Worm (Caenorhabditis elegans) whole organism, L2 larva: ENCODE results near the gene F58H1.6.

ENCODE experiments used
- C34F6.9 ChIP-seq: fragments of 150-350 bp; optimal IDR thresholded peaks from 2 replicates; lab custom pipeline; 2014; ENCODE audit warnings: missing biosample characterization, missing genetic modification characterization
- F13H6.1 ChIP-seq: sonication (generic microtip); optimal IDR thresholded peaks from 2 replicates; lab custom pipeline; 2016; ENCODE audit warnings: missing genetic modification characterization, missing compliant biosample characterization
- R02D3.7 ChIP-seq: fragments of 150-350 bp; optimal IDR thresholded peaks from 2 replicates; lab custom pipeline; 2014; ENCODE audit warnings: missing biosample characterization, missing genetic modification characterization
- ZK546.5 ChIP-seq: sonication (generic microtip); optimal IDR thresholded peaks from 2 replicates; lab custom pipeline; 2017; ENCODE audit warnings: missing biosample characterization, missing genetic modification characterization
- aly-2 ChIP-seq: fragments of 150-350 bp; optimal IDR thresholded peaks from 2 replicates; lab custom pipeline; 2014; ENCODE audit warnings: missing biosample characterization, missing genetic modification characterization
- ama-1 ChIP-seq: fragments of 150-350 bp; optimal IDR thresholded peaks from 2 replicates; lab custom pipeline; 2018; ENCODE audit warnings: inconsistent platforms
- blmp-1 ChIP-seq: sonication (generic microtip); optimal IDR thresholded peaks from 2 replicates; lab custom pipeline; 2017; ENCODE audit warnings: missing genetic modification characterization, mild to moderate bottlenecking, missing compliant biosample characterization, antibody characterized with exemption, moderate library complexity; ENCODE audit not compliant: insufficient read depth
- ceh-16 ChIP-seq: fragments of 150-350 bp; optimal IDR thresholded peaks from 2 replicates; lab custom pipeline; 2014; ENCODE audit warnings: missing biosample characterization, missing genetic modification characterization
- ceh-82 ChIP-seq: fragments of 150-350 bp; optimal IDR thresholded peaks from 2 replicates; lab custom pipeline; 2014; ENCODE audit warnings: missing biosample characterization, missing genetic modification characterization
- crh-2 ChIP-seq: sonication (generic microtip); optimal IDR thresholded peaks from 2 replicates; lab custom pipeline; 2017; ENCODE audit warnings: missing biosample characterization, missing genetic modification characterization
- dmd-4 ChIP-seq: sonication (generic microtip); optimal IDR thresholded peaks from 2 replicates; lab custom pipeline; 2017; ENCODE audit warnings: missing biosample characterization, missing genetic modification characterization
- egl-27 ChIP-seq: sonication (generic microtip); optimal IDR thresholded peaks from 3 replicates; lab custom pipeline; 2017; ENCODE audit warnings: missing biosample characterization, missing genetic modification reagents, missing genetic modification characterization
- elt-1 ChIP-seq: fragments of 150-350 bp; optimal IDR thresholded peaks from 2 replicates; lab custom pipeline; 2014; ENCODE audit warnings: missing biosample characterization, missing genetic modification characterization
- elt-3 ChIP-seq: sonication (generic microtip); optimal IDR thresholded peaks from 2 replicates; lab custom pipeline; 2017; ENCODE audit warnings: missing biosample characterization, missing genetic modification characterization
- fos-1 ChIP-seq: fragments of 150-350 bp; optimal IDR thresholded peaks from 2 replicates; lab custom pipeline; 2014; ENCODE audit warnings: missing biosample characterization, missing genetic modification characterization
- gmeb-1 ChIP-seq: fragments of 150-350 bp; optimal IDR thresholded peaks from 2 replicates; lab custom pipeline; 2014; ENCODE audit warnings: missing biosample characterization, missing genetic modification characterization
- lin-11 ChIP-seq: fragments of 150-350 bp; sonication (generic microtip); optimal IDR thresholded peaks from 2 replicates; lab custom pipeline; 2014; ENCODE audit warnings: missing biosample characterization, missing genetic modification characterization, inconsistent platforms, mixed read lengths
- lsy-2 ChIP-seq, 2 experiments: fragments of 150-350 bp in 1 of 2; sonication (generic microtip) in 1 of 2; optimal IDR thresholded peaks; 2 replicates each; lab custom pipeline; 2014 to 2017; ENCODE audit warnings: missing biosample characterization in 2 of 2, missing genetic modification characterization in 2 of 2
- mab-5 ChIP-seq: fragments of 150-350 bp; optimal IDR thresholded peaks from 2 replicates; lab custom pipeline; 2014; ENCODE audit warnings: missing biosample characterization, missing genetic modification characterization
- mbf-1 ChIP-seq: sonication (generic microtip); optimal IDR thresholded peaks from 2 replicates; lab custom pipeline; 2017; ENCODE audit warnings: missing biosample characterization, missing genetic modification characterization
- mdl-1 ChIP-seq, 2 experiments: fragments of 150-350 bp in 1 of 2; sonication (generic microtip) in 1 of 2; optimal IDR thresholded peaks; 2 replicates each; lab custom pipeline; 2017; ENCODE audit warnings: missing biosample characterization in 2 of 2, missing genetic modification characterization in 2 of 2
- nhr-129 ChIP-seq: fragments of 150-350 bp; optimal IDR thresholded peaks from 2 replicates; lab custom pipeline; 2014; ENCODE audit warnings: missing biosample characterization, missing genetic modification characterization
- nhr-21 ChIP-seq: fragments of 150-350 bp; optimal IDR thresholded peaks from 2 replicates; lab custom pipeline; 2014; ENCODE audit warnings: missing biosample characterization, missing genetic modification characterization
- nhr-23 ChIP-seq: fragments of 150-350 bp; optimal IDR thresholded peaks from 2 replicates; lab custom pipeline; 2014; ENCODE audit warnings: missing biosample characterization, missing genetic modification reagents, missing genetic modification characterization
- nhr-25 ChIP-seq: fragments of 150-350 bp; sonication (generic microtip); optimal IDR thresholded peaks from 3 replicates; lab custom pipeline; 2014; ENCODE audit warnings: missing biosample characterization, missing genetic modification characterization
- nhr-77 ChIP-seq: fragments of 150-350 bp; optimal IDR thresholded peaks from 2 replicates; lab custom pipeline; 2014; ENCODE audit warnings: missing biosample characterization, missing genetic modification characterization
- sem-4 ChIP-seq: fragments of 150-350 bp; optimal IDR thresholded peaks from 2 replicates; lab custom pipeline; 2014; ENCODE audit warnings: missing biosample characterization, missing genetic modification reagents, missing genetic modification characterization
- skn-1 ChIP-seq: sonication (generic microtip); optimal IDR thresholded peaks from 2 replicates; lab custom pipeline; 2017; ENCODE audit warnings: missing biosample characterization, missing genetic modification characterization
- sma-3 ChIP-seq: sonication (generic microtip); optimal IDR thresholded peaks from 2 replicates; lab custom pipeline; 2016; ENCODE audit warnings: missing genetic modification reagents, missing genetic modification characterization, missing compliant biosample characterization
- sma-9 ChIP-seq, 2 experiments: fragments of 150-350 bp in 1 of 2; sonication (generic microtip) in 1 of 2; optimal IDR thresholded peaks; 2 replicates each; lab custom pipeline; 2014 to 2016; ENCODE audit warnings: missing genetic modification characterization in 2 of 2, mild to moderate bottlenecking in 1 of 2, missing biosample characterization in 1 of 2, missing compliant biosample characterization in 1 of 2, missing genetic modification reagents in 1 of 2, moderate library complexity in 1 of 2
- unc-55 ChIP-seq: fragments of 150-350 bp; sonication (generic microtip); optimal IDR thresholded peaks from 3 replicates; lab custom pipeline; 2014; ENCODE audit warnings: missing biosample characterization, missing genetic modification reagents, missing genetic modification characterization
- zag-1 ChIP-seq: fragments of 150-350 bp; optimal IDR thresholded peaks from 2 replicates; lab custom pipeline; 2014; ENCODE audit warnings: missing biosample characterization, missing genetic modification characterization
- ztf-1 ChIP-seq: fragments of 200-800 bp; sonication (Bioruptor generic); conservative IDR thresholded peaks from 2 replicates; pipeline ENCODE4 v1.3.6; 2022; ENCODE audit warnings: missing genetic modification characterization, missing compliant biosample characterization
- ztf-11 ChIP-seq: sonication (generic microtip); optimal IDR thresholded peaks from 2 replicates; lab custom pipeline; 2017; ENCODE audit warnings: missing biosample characterization, missing genetic modification characterization

F58H1.6 gene

ce11 chrV:11982309-11982708 lies 39.9 kb downstream of the F58H1.6 start, which contains the start of gene rpt-1 (continued):
- TF ChIP-seq unc-55 (GFP tag; lab: Kevin White, UChicago) (peak; percentile 80), gmeb-1 (tag; lab: Kevin White, UChicago) (peak; percentile 90), nhr-23 (tag; lab: Kevin White, UChicago) (no peak), ama-1 (lab: Kevin White, UChicago) (peak; percentile 49), F13H6.1 (tag; lab: Kevin White, UChicago) (peak; percentile 26), mdl-1 (tag; optimal IDR thresholded peaks at IDR 0.05; lab: Kevin White, UChicago) (no peak)

ce11 chrV:11985384-11985783 lies 43.0 kb downstream of the F58H1.6 start, which contains the start of gene mans-2:
mans-2 (minus strand) TSS chrV:11985484.
- no peak for TF ChIP-seq mab-5 (tag; lab: Kevin White, UChicago)
- TF ChIP-seq ceh-16 (tag; lab: Kevin White, UChicago): no peak
- TF ChIP-seq nhr-25: no peak
- TF ChIP-seq, all 48 proteins: peak for 0

- TF ChIP-seq C34F6.9 (tag; lab: Kevin White, UChicago): peak; percentile 27
- TF ChIP-seq sma-3 (GFP tag; lab: Kevin White, UChicago): no peak
- peak; percentile 68 for TF ChIP-seq sem-4 (tag; lab: Kevin White, UChicago)
- no peak for TF ChIP-seq mbf-1 (tag; lab: Kevin White, UChicago)
- TF ChIP-seq crh-2: peak; percentile 12
- TF ChIP-seq zag-1 (tag; lab: Kevin White, UChicago): peak; percentile 30
- peak; percentile 78 for TF ChIP-seq blmp-1 (tag; lab: Kevin White, UChicago)
- peak; percentile 25 for TF ChIP-seq sma-9 (GFP tag; optimal IDR thresholded peaks at IDR 0.05; lab: Kevin White, UChicago)
- no peak for TF ChIP-seq sma-9 (tag; optimal IDR thresholded peaks at IDR 0.05; lab: Kevin White, UChicago)
- TF ChIP-seq fos-1 (tag; lab: Kevin White, UChicago): peak; percentile 83
- TF ChIP-seq ceh-16 (tag; lab: Kevin White, UChicago): no peak
Measured at ce11 chrV:11986078-11986869, 43.8 kb downstream of the F58H1.6 start.

ce11 chrV:11989861-11990260 lies 47.4 kb downstream of the F58H1.6 start:
- TF ChIP-seq nhr-129 (no peak), blmp-1 (tag; lab: Kevin White, UChicago) (peak; percentile 34), crh-2 (peak; percentile 7), skn-1 (tag; lab: Kevin White, UChicago) (no peak), fos-1 (tag; lab: Kevin White, UChicago) (peak; percentile 31), R02D3.7 (no peak), ZK546.5 (tag; lab: Kevin White, UChicago) (no peak)

ce11 chrV:11990511-11991127 lies 48.2 kb downstream of the F58H1.6 start:
- TF ChIP-seq sma-9 (GFP tag; optimal IDR thresholded peaks at IDR 0.05; lab: Kevin White, UChicago) (peak; percentile 14), sma-9 (tag; optimal IDR thresholded peaks at IDR 0.05; lab: Kevin White, UChicago) (no peak), R02D3.7 (no peak), fos-1 (tag; lab: Kevin White, UChicago) (no peak), lsy-2 (tag; optimal IDR thresholded peaks at IDR 0.05; lab: Kevin White, UChicago) (no peak), crh-2 (peak; percentile 6), F13H6.1 (tag; lab: Kevin White, UChicago) (no peak), sem-4 (tag; lab: Kevin White, UChicago) (peak; percentile 31), elt-3 (tag; lab: Kevin White, UChicago) (no peak), zag-1 (tag; lab: Kevin White, UChicago) (no peak), nhr-77 (tag; lab: Kevin White, UChicago) (no peak)

- TF ChIP-seq mbf-1 (tag; lab: Kevin White, UChicago): no peak
- TF ChIP-seq nhr-21 (tag; lab: Kevin White, UChicago): no peak
- TF ChIP-seq skn-1 (tag; lab: Kevin White, UChicago): no peak
- TF ChIP-seq fos-1 (tag; lab: Kevin White, UChicago): peak; percentile 39
- peak; percentile 34 for TF ChIP-seq sma-9 (GFP tag; optimal IDR thresholded peaks at IDR 0.05; lab: Kevin White, UChicago)
- TF ChIP-seq sma-9 (tag; optimal IDR thresholded peaks at IDR 0.05; lab: Kevin White, UChicago): no peak
- TF ChIP-seq R02D3.7: no peak
- no peak for TF ChIP-seq zag-1 (tag; lab: Kevin White, UChicago)
- TF ChIP-seq aly-2 (tag; lab: Kevin White, UChicago): no peak
- TF ChIP-seq elt-1 (tag; lab: Kevin White, UChicago): no peak
- no peak for TF ChIP-seq ceh-16 (tag; lab: Kevin White, UChicago)
- no peak for TF ChIP-seq F13H6.1 (tag; lab: Kevin White, UChicago)
- no peak for TF ChIP-seq elt-3 (tag; lab: Kevin White, UChicago)
- TF ChIP-seq dmd-4: no peak
- no peak for TF ChIP-seq egl-27 (tag; lab: Kevin White, UChicago)
- TF ChIP-seq mab-5 (tag; lab: Kevin White, UChicago): no peak
- peak; percentile 16 for TF ChIP-seq ama-1 (lab: Kevin White, UChicago)
- TF ChIP-seq ztf-1 (GFP tag; lab: Robert Waterston, UW): no peak
- no peak for TF ChIP-seq mdl-1 (tag; optimal IDR thresholded peaks at IDR 0.05; lab: Kevin White, UChicago)
- TF ChIP-seq lin-11 (tag; lab: Kevin White, UChicago): peak; percentile 1
- no peak for TF ChIP-seq ceh-82 (tag; lab: Kevin White, UChicago)
- TF ChIP-seq C34F6.9 (tag; lab: Kevin White, UChicago): peak; percentile 88
- TF ChIP-seq ZK546.5 (tag; lab: Kevin White, UChicago): no peak
- peak; percentile 70 for TF ChIP-seq crh-2
- TF ChIP-seq ztf-11 (tag; lab: Kevin White, UChicago): no peak
- no peak for TF ChIP-seq sma-3 (GFP tag; lab: Kevin White, UChicago)
Measured at ce11 chrV:11993706-11994345, 51.4 kb downstream of the F58H1.6 start, which contains the start of the genes cyl-1 and C52E4.7. cyl-1 (minus strand) TSS chrV:11993723. C52E4.7 (plus strand) TSS chrV:11994295.
